Fruit fly (Drosophila melanogaster) whole organism, embryonic: Measurements from ENCODE around the gene CG42759.

Source experiments
- ATbp ChIP-seq: fragments of 200-800 bp; sonication (Bioruptor generic); optimal IDR thresholded peaks from 2 replicates; lab custom pipeline; 2017; ENCODE audit warnings: missing biosample characterization, mild to moderate bottlenecking, missing genetic modification characterization, missing genetic modification reagents
- Adf1 ChIP-seq: fragments of 200-800 bp; sonication (Bioruptor generic); IDR thresholded peaks from 2 replicates; pipeline ENCODE4 v1.3.6; 2022; ENCODE audit warnings: missing biosample characterization, missing genetic modification characterization
- CG10147 ChIP-seq: fragments of 200-800 bp; sonication (Bioruptor generic); optimal IDR thresholded peaks from 2 replicates; lab custom pipeline; 2019; ENCODE audit warnings: missing biosample characterization, mild to moderate bottlenecking, missing genetic modification characterization, moderate library complexity
- CG12659 ChIP-seq: fragments of 200-800 bp; sonication (Bioruptor generic); optimal IDR thresholded peaks from 3 replicates; lab custom pipeline; 2017; ENCODE audit warnings: mild to moderate bottlenecking, missing biosample characterization, missing genetic modification reagents, missing genetic modification characterization
- CG13424 ChIP-seq: fragments of 200-800 bp; sonication (Bioruptor generic); optimal IDR thresholded peaks from 2 replicates; lab custom pipeline; 2019; ENCODE audit warnings: missing biosample characterization, mild to moderate bottlenecking, missing genetic modification characterization, moderate library complexity
- CG14441 ChIP-seq: fragments of 200-800 bp; sonication (Bioruptor generic); IDR thresholded peaks from 2 replicates; pipeline ENCODE4 v1.3.6; 2022; ENCODE audit warnings: missing biosample characterization, missing genetic modification characterization
- CG1603 ChIP-seq: fragments of 200-800 bp; sonication (Bioruptor generic); optimal IDR thresholded peaks from 2 replicates; lab custom pipeline; 2019; ENCODE audit warnings: missing biosample characterization, mild to moderate bottlenecking, missing genetic modification characterization, moderate library complexity
- CG1792 ChIP-seq: fragments of 200-800 bp; sonication (Bioruptor generic); optimal IDR thresholded peaks from 2 replicates; lab custom pipeline; 2016; ENCODE audit warnings: missing biosample characterization, missing genetic modification characterization
- CG18262 ChIP-seq: fragments of 200-800 bp; optimal IDR thresholded peaks from 3 replicates; lab custom pipeline; 2019; ENCODE audit warnings: missing biosample characterization, mild to moderate bottlenecking, missing genetic modification characterization, moderate library complexity
- CG2129 ChIP-seq: fragments of 200-800 bp; sonication (Bioruptor generic); IDR thresholded peaks from 2 replicates; pipeline ENCODE4 v1.3.6; 2022; ENCODE audit warnings: missing biosample characterization, missing genetic modification characterization; ENCODE audit not compliant: partially characterized antibody
- CG31388 ChIP-seq: fragments of 200-800 bp; sonication (Bioruptor generic); optimal IDR thresholded peaks from 2 replicates; lab custom pipeline; 2016; ENCODE audit warnings: missing biosample characterization, missing genetic modification characterization
- CG3163 ChIP-seq: fragments of 200-800 bp; sonication (Bioruptor generic); optimal IDR thresholded peaks from 3 replicates; lab custom pipeline; 2016; ENCODE audit warnings: missing biosample characterization, missing genetic modification characterization
- CG34376 ChIP-seq: fragments of 200-800 bp; sonication (Bioruptor generic); optimal IDR thresholded peaks from 2 replicates; lab custom pipeline; 2018; ENCODE audit warnings: missing biosample characterization, mild to moderate bottlenecking, missing genetic modification characterization
- CG4282 ChIP-seq: fragments of 200-800 bp; sonication (Bioruptor generic); optimal IDR thresholded peaks from 2 replicates; lab custom pipeline; 2016; ENCODE audit warnings: missing biosample characterization, missing genetic modification characterization
- CG4328 ChIP-seq: fragments of 200-800 bp; sonication (Bioruptor generic); optimal IDR thresholded peaks from 3 replicates; lab custom pipeline; 2017; ENCODE audit warnings: missing biosample characterization, missing genetic modification reagents, missing genetic modification characterization
- CG4360 ChIP-seq: fragments of 200-800 bp; sonication (Bioruptor generic); IDR thresholded peaks from 2 replicates; pipeline ENCODE4 v1.3.6; 2022; ENCODE audit warnings: missing biosample characterization, missing genetic modification characterization
- CG6854 ChIP-seq: fragments of 200-800 bp; sonication (Bioruptor generic); optimal IDR thresholded peaks from 3 replicates; lab custom pipeline; 2017; ENCODE audit warnings: missing biosample characterization, mild to moderate bottlenecking, missing genetic modification characterization
- CG8089 ChIP-seq: fragments of 200-800 bp; sonication (Bioruptor generic); optimal IDR thresholded peaks from 3 replicates; lab custom pipeline; 2016; ENCODE audit warnings: missing biosample characterization, missing genetic modification characterization
- CG9727 ChIP-seq: fragments of 200-800 bp; sonication (Bioruptor generic); optimal IDR thresholded peaks from 3 replicates; lab custom pipeline; 2017; ENCODE audit warnings: missing biosample characterization, mild to moderate bottlenecking, missing genetic modification characterization
- CoRest ChIP-seq: fragments of 200-800 bp; sonication (Bioruptor generic); optimal IDR thresholded peaks from 3 replicates; lab custom pipeline; 2018; ENCODE audit warnings: missing biosample characterization, mild to moderate bottlenecking, missing genetic modification characterization, moderate library complexity
- Dek ChIP-seq: fragments of 200-800 bp; sonication (Bioruptor generic); optimal IDR thresholded peaks from 3 replicates; lab custom pipeline; 2019; ENCODE audit warnings: missing biosample characterization, mild to moderate bottlenecking, missing genetic modification characterization, moderate library complexity
- E2f1 ChIP-seq: fragments of 200-800 bp; sonication (Bioruptor generic); IDR thresholded peaks from 2 replicates; pipeline ENCODE4 v1.3.6; 2022; ENCODE audit warnings: missing biosample characterization, missing genetic modification characterization
- H2.0 ChIP-seq: fragments of 200-800 bp; sonication (Bioruptor generic); IDR thresholded peaks from 2 replicates; pipeline ENCODE4 v1.3.6; 2022; ENCODE audit warnings: missing biosample characterization, missing genetic modification characterization
- HHEX ChIP-seq: fragments of 200-800 bp; sonication (Bioruptor generic); optimal IDR thresholded peaks from 3 replicates; lab custom pipeline; 2017; ENCODE audit warnings: missing biosample characterization, mild to moderate bottlenecking, missing genetic modification characterization, missing genetic modification reagents
- HLH3B ChIP-seq: fragments of 200-800 bp; sonication (Bioruptor generic); IDR thresholded peaks from 2 replicates; pipeline ENCODE4 v1.3.6; 2022; ENCODE audit warnings: missing biosample characterization, missing genetic modification characterization
- Kr ChIP-seq: fragments of 200-800 bp; sonication (Bioruptor generic); optimal IDR thresholded peaks from 2 replicates; lab custom pipeline; 2017; ENCODE audit warnings: missing biosample characterization, mild to moderate bottlenecking, missing genetic modification characterization
- Lim3 ChIP-seq: fragments of 200-800 bp; sonication (Bioruptor generic); IDR thresholded peaks from 2 replicates; pipeline ENCODE4 v1.3.6; 2022; ENCODE audit warnings: missing biosample characterization, missing genetic modification characterization
- Rfx ChIP-seq: fragments of 200-800 bp; sonication (Bioruptor generic); IDR thresholded peaks from 2 replicates; pipeline ENCODE4 v1.3.6; 2022; ENCODE audit warnings: missing biosample characterization, missing genetic modification characterization
- Scr ChIP-seq: fragments of 200-800 bp; sonication (Bioruptor generic); IDR thresholded peaks from 2 replicates; pipeline ENCODE4 v1.3.6; 2022; ENCODE audit warnings: missing biosample characterization, missing genetic modification characterization; ENCODE audit not compliant: partially characterized antibody
- Tbp ChIP-seq: fragments of >200 bp; optimal IDR thresholded peaks from 2 replicates; lab custom pipeline; 2018; ENCODE audit warnings: missing biosample characterization, missing genetic modification characterization
- ac ChIP-seq: fragments of 200-800 bp; sonication (Bioruptor generic); optimal IDR thresholded peaks from 3 replicates; lab custom pipeline; 2017; ENCODE audit warnings: missing biosample characterization, mild to moderate bottlenecking, missing genetic modification characterization
- ato ChIP-seq: fragments of 200-800 bp; sonication (Bioruptor generic); IDR thresholded peaks from 2 replicates; pipeline ENCODE4 v1.3.6; 2022; ENCODE audit warnings: missing biosample characterization, missing genetic modification characterization; ENCODE audit not compliant: partially characterized antibody
- bowl ChIP-seq: fragments of 200-800 bp; sonication (Bioruptor generic); IDR thresholded peaks from 2 replicates; pipeline ENCODE4 v1.3.6; 2022; ENCODE audit warnings: missing biosample characterization, missing genetic modification characterization
- cwo ChIP-seq: fragments of 200-800 bp; sonication (Bioruptor generic); optimal IDR thresholded peaks from 3 replicates; lab custom pipeline; 2017; ENCODE audit warnings: missing biosample characterization, missing genetic modification characterization, mild to moderate bottlenecking, moderate library complexity, missing genetic modification reagents
- ewg ChIP-seq: fragments of 200-800 bp; sonication (Bioruptor generic); optimal IDR thresholded peaks from 3 replicates; lab custom pipeline; 2017; ENCODE audit warnings: mild to moderate bottlenecking, missing biosample characterization, missing genetic modification reagents, missing genetic modification characterization
- gce ChIP-seq: fragments of 200-800 bp; sonication (Bioruptor generic); IDR thresholded peaks from 3 replicates; pipeline ENCODE4 v1.3.6; 2022; ENCODE audit warnings: missing biosample characterization, missing genetic modification characterization
- gcm ChIP-seq: fragments of 200-800 bp; sonication (Bioruptor generic); optimal IDR thresholded peaks from 2 replicates; lab custom pipeline; 2019; ENCODE audit warnings: missing biosample characterization, mild to moderate bottlenecking, missing genetic modification characterization, moderate library complexity
- gfzf ChIP-seq: fragments of 200-800 bp; sonication (Bioruptor generic); optimal IDR thresholded peaks from 2 replicates; lab custom pipeline; 2016; ENCODE audit warnings: missing biosample characterization, mild to moderate bottlenecking, missing genetic modification characterization, moderate library complexity
- gsb ChIP-seq: fragments of 200-800 bp; sonication (Bioruptor generic); IDR thresholded peaks from 2 replicates; pipeline ENCODE4 v1.3.6; 2022; ENCODE audit warnings: missing biosample characterization, missing genetic modification characterization
- jigr1 ChIP-seq: fragments of 200-800 bp; sonication (Bioruptor generic); IDR thresholded peaks from 3 replicates; pipeline ENCODE4 v1.3.6; 2022; ENCODE audit warnings: missing biosample characterization, missing genetic modification characterization
- kni ChIP-seq: fragments of 200-800 bp; sonication (Bioruptor generic); optimal IDR thresholded peaks from 3 replicates; lab custom pipeline; 2017; ENCODE audit warnings: mild to moderate bottlenecking, missing biosample characterization, missing genetic modification reagents, missing genetic modification characterization
- ranshi ChIP-seq: fragments of 200-800 bp; sonication (Bioruptor generic); IDR thresholded peaks from 2 replicates; pipeline ENCODE4 v1.3.6; 2022; ENCODE audit warnings: missing biosample characterization, missing genetic modification characterization
- ro ChIP-seq: fragments of 200-800 bp; sonication (Bioruptor generic); IDR thresholded peaks from 2 replicates; pipeline ENCODE4 v1.3.6; 2022; ENCODE audit warnings: missing biosample characterization, missing genetic modification characterization
- row ChIP-seq: fragments of 200-800 bp; sonication (Bioruptor generic); IDR thresholded peaks from 3 replicates; pipeline ENCODE4 v1.3.6; 2022; ENCODE audit warnings: missing biosample characterization, missing genetic modification characterization
- sna ChIP-seq: fragments of 200-800 bp; sonication (Bioruptor generic); IDR thresholded peaks from 2 replicates; pipeline ENCODE4 v1.3.6; 2022; ENCODE audit warnings: missing biosample characterization, missing genetic modification characterization; ENCODE audit not compliant: partially characterized antibody
- sr ChIP-seq: fragments of 200-800 bp; sonication (Bioruptor generic); IDR thresholded peaks from 3 replicates; pipeline ENCODE4 v1.3.6; 2022; ENCODE audit warnings: missing biosample characterization, missing genetic modification characterization
- wor ChIP-seq: fragments of 200-800 bp; sonication (Bioruptor generic); IDR thresholded peaks from 2 replicates; pipeline ENCODE4 v1.3.6; 2022; ENCODE audit warnings: missing biosample characterization, missing genetic modification characterization
- zfh2 ChIP-seq: fragments of 200-800 bp; sonication (Bioruptor generic); optimal IDR thresholded peaks from 2 replicates; lab custom pipeline; 2016; ENCODE audit warnings: missing biosample characterization, missing genetic modification characterization

CG42759 gene

dm6 chr3R:10189520-10189919, 46.6 kb downstream of the CG42759 start, which contains the start of gene CG12814 (continued):
- no peak for TF ChIP-seq CG1792 (GFP tag; lab: Kevin White, UChicago)
- TF ChIP-seq kni = peak; percentile 41
- no peak for TF ChIP-seq ewg
- TF ChIP-seq sna (GFP tag; lab: Robert Waterston, UW) = no peak
- TF ChIP-seq CG6854 (GFP tag; lab: Kevin White, UChicago) = no peak
- TF ChIP-seq ato (GFP tag; lab: Robert Waterston, UW) = no peak
- TF ChIP-seq CG14441 (GFP tag; lab: Robert Waterston, UW) = no peak
- TF ChIP-seq ranshi (GFP tag; lab: Robert Waterston, UW) = no peak

dm6 chr3R:10190084-10190782, 47.4 kb downstream of the CG42759 start, which contains the start of gene Syn:
Gene Syn (plus strand): TSS chr3R:10190689.
- TF ChIP-seq CoRest (tag; lab: Kevin White, UChicago) (peak; percentile 25), Dek (tag; lab: Kevin White, UChicago) (peak; percentile 23), CG4328 (GFP tag; lab: Kevin White, UChicago) (no peak), ewg (peak; percentile 90), Scr (GFP tag; lab: Robert Waterston, UW) (no peak), CG12659 (peak; percentile 9), gce (no peak), E2f1 (no peak), Adf1 (GFP tag; lab: Robert Waterston, UW) (no peak), wor (GFP tag; lab: Robert Waterston, UW) (no peak), cwo (GFP tag; lab: Kevin White, UChicago) (peak; percentile 6), zfh2 (no peak), CG31388 (GFP tag; lab: Kevin White, UChicago) (no peak), CG34376 (GFP tag; lab: Kevin White, UChicago) (no peak), CG2129 (GFP tag; lab: Robert Waterston, UW) (no peak), CG3163 (no peak), H2.0 (GFP tag; lab: Robert Waterston, UW) (no peak), ro (GFP tag; lab: Robert Waterston, UW) (no peak), ac (GFP tag; lab: Kevin White, UChicago) (no peak), Rfx (GFP tag; lab: Robert Waterston, UW) (0 out of 2 replicates have a peak, but pooled peaks have one; percentile 8), HLH3B (GFP tag; lab: Robert Waterston, UW) (no peak), CG9727 (GFP tag; lab: Kevin White, UChicago) (peak; percentile 35), row (GFP tag; lab: Robert Waterston, UW) (peak; percentile 63), CG4282 (no peak), HHEX (no peak), Tbp (no peak), Lim3 (GFP tag; lab: Robert Waterston, UW) (no peak), ATbp (GFP tag; lab: Kevin White, UChicago) (no peak), CG13424 (peak; percentile 46), CG10147 (peak; percentile 1), CG4360 (GFP tag; lab: Robert Waterston, UW) (no peak), bowl (GFP tag; lab: Robert Waterston, UW) (no peak), CG18262 (peak; percentile 41), CG8089 (no peak), sr (GFP tag; lab: Robert Waterston, UW) (no peak), gsb (GFP tag; lab: Robert Waterston, UW) (no peak), ato (GFP tag; lab: Robert Waterston, UW) (no peak), Kr (GFP tag; lab: Kevin White, UChicago) (no peak), gcm (no peak), gfzf (GFP tag; lab: Kevin White, UChicago) (no peak), jigr1 (GFP tag; lab: Robert Waterston, UW) (no peak), CG1603 (tag; lab: Kevin White, UChicago) (no peak)
